Worm (Caenorhabditis elegans): ENCODE data around the gene col-142.

col-142 gene

ce11 chrV:6810091-6810490 lies 20.9 kb upstream of the col-142 start:
- no peak for TF ChIP-seq madf-10 (tag; optimal IDR thresholded peaks at IDR 0.05)
- TF ChIP-seq aptf-2 (GFP tag; conservative IDR thresholded peaks at IDR 0.05): no peak
- no peak for TF ChIP-seq B0336.3 (GFP tag; IDR thresholded peaks at IDR 0.05)
- TF ChIP-seq ekl-4 (GFP tag; IDR thresholded peaks at IDR 0.05): no peak
- no peak for TF ChIP-seq Y53F4B.3 (GFP tag; IDR thresholded peaks at IDR 0.05)
- no peak for TF ChIP-seq tbx-9 (tag; optimal IDR thresholded peaks at IDR 0.05; ENCODE audit: borderline replicate concordance)
- TF ChIP-seq lin-26 (GFP tag; IDR thresholded peaks at IDR 0.05): no peak
- TF ChIP-seq nhr-80 (tag; optimal IDR thresholded peaks at IDR 0.05): peak; percentile 48
- TF ChIP-seq F10E7.11 (tag; optimal IDR thresholded peaks at IDR 0.05): no peak

- TF ChIP-seq ceh-40 (GFP tag; IDR thresholded peaks at IDR 0.05) (0 out of 2 replicates have a peak, but pooled peaks have one; percentile 10), pbrm-1 (GFP tag; IDR thresholded peaks at IDR 0.05) (no peak), cebp-1 (GFP tag; IDR thresholded peaks at IDR 0.05) (0 out of 2 replicates have a peak, but pooled peaks have one; percentile 34), cebp-1 (tag; optimal IDR thresholded peaks at IDR 0.05) (no peak), nhr-80 (tag; optimal IDR thresholded peaks at IDR 0.05) (peak; percentile 91), ets-4 (GFP tag; optimal IDR thresholded peaks at IDR 0.05) (peak; percentile 81)
These were observed 19.1 kb upstream of the col-142 start for ce11 chrV:6811863-6812262.

- TF ChIP-seq F49E8.2 (tag; optimal IDR thresholded peaks at IDR 0.05; ENCODE audit: insufficient read depth) (no peak), akir-1 (GFP tag; optimal IDR thresholded peaks at IDR 0.05) (no peak), egl-18 (GFP tag; IDR thresholded peaks at IDR 0.05) (no peak), hsf-1 (GFP tag; IDR thresholded peaks at IDR 0.05) (no peak), ztf-28 (GFP tag; IDR thresholded peaks at IDR 0.05) (no peak), sdz-38 (tag; optimal IDR thresholded peaks at IDR 0.05) (no peak), ztf-6 (GFP tag; IDR thresholded peaks at IDR 0.05) (no peak), mel-28 (tag; optimal IDR thresholded peaks at IDR 0.05; ENCODE audit: borderline replicate concordance) (no peak), ceh-58 (GFP tag; IDR thresholded peaks at IDR 0.05) (no peak), T07F8.4 (tag; optimal IDR thresholded peaks at IDR 0.05) (no peak), madf-10 (tag; optimal IDR thresholded peaks at IDR 0.05) (no peak), lsl-1 (GFP tag; optimal IDR thresholded peaks at IDR 0.05) (no peak), ztf-18 (tag; optimal IDR thresholded peaks at IDR 0.05) (no peak), mxl-1 (tag; optimal IDR thresholded peaks at IDR 0.05) (no peak), Y79H2A.3 (GFP tag; conservative IDR thresholded peaks at IDR 0.05) (no peak), F37B4.10 (GFP tag; IDR thresholded peaks at IDR 0.05) (no peak), Y53G8AR.9 (GFP tag; conservative IDR thresholded peaks at IDR 0.05) (no peak), tbp1 (GFP tag; optimal IDR thresholded peaks at IDR 0.05) (no peak), snpc-3.4 (tag; optimal IDR thresholded peaks at IDR 0.05) (no peak), K12H6.12 (tag; optimal IDR thresholded peaks at IDR 0.05) (no peak)
These were observed 17.1 kb upstream of the col-142 start for ce11 chrV:6813862-6814261.

ce11 chrV:6817184-6817583 lies 13.8 kb upstream of the col-142 start, which contains the start of gene dmsr-14:
TSS of gene dmsr-14 (minus strand) at chrV:6817284.
- TF ChIP-seq nfya-1 (tag; optimal IDR thresholded peaks at IDR 0.05; ENCODE audit: borderline replicate concordance, insufficient read depth) (no peak), madf-10 (tag; optimal IDR thresholded peaks at IDR 0.05) (no peak), snpc-4 (GFP tag; optimal IDR thresholded peaks at IDR 0.05) (no peak), snpc-4 (tag; optimal IDR thresholded peaks at IDR 0.05) (no peak), dpff-1 (tag; optimal IDR thresholded peaks at IDR 0.05) (no peak), hmg-1.2 (GFP tag; IDR thresholded peaks at IDR 0.05) (no peak), xnd-1 (tag; optimal IDR thresholded peaks at IDR 0.05) (no peak), bed-2 (GFP tag; IDR thresholded peaks at IDR 0.05) (no peak), lin-40 (tag; optimal IDR thresholded peaks at IDR 0.05) (no peak), ets-4 (GFP tag; optimal IDR thresholded peaks at IDR 0.05) (no peak), athp-1 (tag; optimal IDR thresholded peaks at IDR 0.05) (no peak), Y79H2A.3 (GFP tag; conservative IDR thresholded peaks at IDR 0.05) (no peak), dpl-1 (GFP tag; optimal IDR thresholded peaks at IDR 0.05) (no peak), nfyb-1 (GFP tag; IDR thresholded peaks at IDR 0.05) (no peak), die-1 (tag; optimal IDR thresholded peaks at IDR 0.05) (no peak)

All from whole organism, young adult.